Worm (Caenorhabditis elegans) whole organism, L1 larva: Measurements from ENCODE around the gene F54D5.4.

Source experiments
- C04F5.9 ChIP-seq: sonication (generic microtip); optimal IDR thresholded peaks from 2 replicates; lab custom pipeline; 2016; ENCODE audit warnings: missing genetic modification characterization, missing compliant biosample characterization
- C16A3.4 ChIP-seq: fragments of 150-350 bp; optimal IDR thresholded peaks from 2 replicates; lab custom pipeline; 2014; ENCODE audit warnings: missing biosample characterization, missing genetic modification characterization
- F16B12.6 ChIP-seq: fragments of 150-350 bp; optimal IDR thresholded peaks from 2 replicates; lab custom pipeline; 2014; ENCODE audit warnings: missing biosample characterization, missing genetic modification characterization
- Y116A8C.19 ChIP-seq: sonication (generic microtip); optimal IDR thresholded peaks from 2 replicates; lab custom pipeline; 2016; ENCODE audit warnings: missing compliant biosample characterization, missing genetic modification characterization, borderline replicate concordance
- aha-1 ChIP-seq: fragments of 150-350 bp; optimal IDR thresholded peaks from 2 replicates; lab custom pipeline; 2014; ENCODE audit warnings: missing biosample characterization, missing genetic modification characterization
- aly-2 ChIP-seq: fragments of 150-350 bp; optimal IDR thresholded peaks from 2 replicates; lab custom pipeline; 2014; ENCODE audit warnings: missing biosample characterization, missing genetic modification characterization
- ama-1 ChIP-seq: fragments of 150-350 bp; optimal IDR thresholded peaks from 2 replicates; lab custom pipeline; 2014
- blmp-1 ChIP-seq: fragments of 150-350 bp; optimal IDR thresholded peaks from 2 replicates; lab custom pipeline; 2014; ENCODE audit warnings: missing biosample characterization, missing genetic modification characterization
- ceh-82 ChIP-seq, 3 experiments: fragments of 150-350 bp in 1 of 3; sonication (generic microtip) in 2 of 3; optimal IDR thresholded peaks; 2 replicates each; lab custom pipeline; 2014 to 2017; ENCODE audit warnings: missing biosample characterization in 3 of 3, missing genetic modification characterization in 3 of 3
- ceh-88 ChIP-seq: fragments of 200-800 bp; sonication (Bioruptor generic); IDR thresholded peaks from 2 replicates; pipeline ENCODE4 v1.3.6; 2022; ENCODE audit warnings: missing genetic modification characterization, missing compliant biosample characterization
- dpl-1 ChIP-seq, 3 experiments: fragments of 150-350 bp in 2 of 3; sonication (generic microtip) in 1 of 3; optimal IDR thresholded peaks; 2 replicates each; lab custom pipeline; 2014 to 2017; ENCODE audit warnings: missing biosample characterization in 3 of 3, missing genetic modification characterization in 3 of 3, missing genetic modification reagents in 3 of 3
- efl-3 ChIP-seq: fragments of 200-800 bp; sonication (Bioruptor generic); optimal IDR thresholded peaks from 2 replicates; lab custom pipeline; 2018; ENCODE audit warnings: mild to moderate bottlenecking, missing genetic modification characterization, missing compliant biosample characterization
- egl-13 ChIP-seq: sonication (generic microtip); optimal IDR thresholded peaks from 2 replicates; lab custom pipeline; 2016; ENCODE audit warnings: missing genotype, missing genetic modification reagents, missing genetic modification characterization, missing compliant biosample characterization
- egl-27 ChIP-seq, 2 experiments: fragments of 150-350 bp in 1 of 2; sonication (generic microtip); optimal IDR thresholded peaks; 3 replicates each; lab custom pipeline; 2017 to 2018; ENCODE audit warnings: missing biosample characterization in 2 of 2, missing genetic modification characterization in 2 of 2, missing genetic modification reagents in 2 of 2
- elt-2 ChIP-seq: sonication (generic microtip); optimal IDR thresholded peaks from 2 replicates; lab custom pipeline; 2016; ENCODE audit warnings: missing genetic modification characterization, mild to moderate bottlenecking, inconsistent platforms, missing compliant biosample characterization, missing genetic modification reagents
- elt-3 ChIP-seq, 6 experiments: fragments of 150-350 bp in 1 of 6; sonication (generic microtip); optimal IDR thresholded peaks; 2 replicates each; lab custom pipeline; 2017 to 2018; ENCODE audit warnings: missing biosample characterization in 6 of 6, missing genetic modification characterization in 6 of 6, inconsistent platforms in 1 of 6
- ets-5 ChIP-seq: fragments of 200-800 bp; sonication (Bioruptor generic); IDR thresholded peaks from 2 replicates; pipeline ENCODE4 v1.3.6; 2022; ENCODE audit warnings: missing genetic modification characterization, missing compliant biosample characterization
- fkh-4 ChIP-seq: sonication (generic microtip); optimal IDR thresholded peaks from 2 replicates; lab custom pipeline; 2016; ENCODE audit warnings: missing compliant biosample characterization, missing genetic modification characterization, borderline replicate concordance
- fkh-8 ChIP-seq: sonication (generic microtip); optimal IDR thresholded peaks from 2 replicates; lab custom pipeline; 2016; ENCODE audit warnings: mild to moderate bottlenecking, missing genetic modification characterization, missing compliant biosample characterization
- grh-1 ChIP-seq: fragments of 200-800 bp; sonication (Bioruptor generic); IDR thresholded peaks from 2 replicates; pipeline ENCODE4 v1.3.6; 2022; ENCODE audit warnings: missing genetic modification reagents, missing genetic modification characterization, missing compliant biosample characterization
- hlh-17 ChIP-seq: fragments of 200-800 bp; sonication (Bioruptor generic); optimal IDR thresholded peaks from 2 replicates; lab custom pipeline; 2018; ENCODE audit warnings: missing genetic modification characterization, mild to moderate bottlenecking, missing compliant biosample characterization, moderate library complexity, borderline replicate concordance
- irx-1 ChIP-seq: sonication (generic microtip); optimal IDR thresholded peaks from 2 replicates; lab custom pipeline; 2016; ENCODE audit warnings: missing genetic modification characterization, missing compliant biosample characterization
- lin-14 ChIP-seq: fragments of 200-800 bp; sonication (Bioruptor generic); optimal IDR thresholded peaks from 2 replicates; lab custom pipeline; 2018; ENCODE audit warnings: mild to moderate bottlenecking, missing genetic modification characterization, moderate library complexity, missing compliant biosample characterization
- lin-15B ChIP-seq: fragments of 150-350 bp; sonication (generic microtip); optimal IDR thresholded peaks from 3 replicates; lab custom pipeline; 2014; ENCODE audit warnings: missing biosample characterization, missing genetic modification characterization
- lin-35 ChIP-seq, 2 experiments: fragments of 150-350 bp; optimal IDR thresholded peaks; 2 replicates each; lab custom pipeline; 2014; ENCODE audit warnings: missing biosample characterization in 2 of 2, missing genetic modification characterization in 2 of 2, missing genetic modification reagents in 2 of 2
- lin-39 ChIP-seq: fragments of 150-350 bp; optimal IDR thresholded peaks from 2 replicates; lab custom pipeline; 2014; ENCODE audit warnings: missing biosample characterization, missing genetic modification reagents, missing genetic modification characterization
- lsy-2 ChIP-seq, 2 experiments: fragments of 150-350 bp; optimal IDR thresholded peaks; 2 replicates each; lab custom pipeline; 2014; ENCODE audit warnings: missing biosample characterization in 2 of 2, missing genetic modification characterization in 2 of 2
- mab-9 ChIP-seq: fragments of 200-800 bp; sonication (Bioruptor generic); IDR thresholded peaks from 2 replicates; pipeline ENCODE4 v1.3.6; 2022; ENCODE audit warnings: missing genetic modification reagents, missing genetic modification characterization, missing compliant biosample characterization
- mdl-1 ChIP-seq, 2 experiments: fragments of 150-350 bp; optimal IDR thresholded peaks; 2 replicates each; lab custom pipeline; 2014 to 2017; ENCODE audit warnings: missing biosample characterization in 2 of 2, missing genetic modification characterization in 2 of 2, inconsistent platforms in 1 of 2
- nhr-11 ChIP-seq: fragments of 150-350 bp; optimal IDR thresholded peaks from 2 replicates; lab custom pipeline; 2014; ENCODE audit warnings: missing biosample characterization, missing genetic modification characterization
- nhr-12 ChIP-seq: sonication (generic microtip); optimal IDR thresholded peaks from 2 replicates; lab custom pipeline; 2017; ENCODE audit warnings: missing biosample characterization, missing genetic modification characterization
- nhr-19 ChIP-seq: fragments of 200-800 bp; sonication (Bioruptor generic); conservative IDR thresholded peaks from 2 replicates; pipeline ENCODE4 v1.3.6; 2022; ENCODE audit warnings: missing genetic modification characterization, missing compliant biosample characterization
- nhr-20 ChIP-seq: sonication (generic microtip); optimal IDR thresholded peaks from 2 replicates; lab custom pipeline; 2016; ENCODE audit warnings: mild to moderate bottlenecking, missing genetic modification characterization, missing compliant biosample characterization
- nhr-237 ChIP-seq: fragments of 150-350 bp; optimal IDR thresholded peaks from 2 replicates; lab custom pipeline; 2014; ENCODE audit warnings: missing biosample characterization, missing genetic modification characterization
- nhr-28 ChIP-seq: fragments of 150-350 bp; optimal IDR thresholded peaks from 2 replicates; lab custom pipeline; 2014; ENCODE audit warnings: missing biosample characterization, missing genetic modification characterization
- nhr-47 ChIP-seq: sonication (generic microtip); optimal IDR thresholded peaks from 2 replicates; lab custom pipeline; 2016; ENCODE audit warnings: mild to moderate bottlenecking, missing genetic modification characterization, moderate library complexity, missing compliant biosample characterization
- nhr-76 ChIP-seq: sonication (generic microtip); optimal IDR thresholded peaks from 2 replicates; lab custom pipeline; 2017; ENCODE audit warnings: missing biosample characterization, missing genetic modification characterization
- nhr-90 ChIP-seq: sonication (generic microtip); optimal IDR thresholded peaks from 2 replicates; lab custom pipeline; 2016; ENCODE audit warnings: mild to moderate bottlenecking, missing genetic modification characterization, missing compliant biosample characterization; ENCODE audit not compliant: poor library complexity
- pqm-1 ChIP-seq: sonication (generic microtip); optimal IDR thresholded peaks from 3 replicates; lab custom pipeline; 2017; ENCODE audit warnings: missing biosample characterization, missing genetic modification characterization
- snpc-4 ChIP-seq: fragments of 150-350 bp; optimal IDR thresholded peaks from 2 replicates; lab custom pipeline; 2014; ENCODE audit warnings: missing biosample characterization, missing genetic modification characterization
- snu-23 ChIP-seq: sonication (generic microtip); optimal IDR thresholded peaks from 2 replicates; lab custom pipeline; 2016; ENCODE audit warnings: missing genetic modification characterization, missing compliant biosample characterization
- sox-4 ChIP-seq: sonication (generic microtip); optimal IDR thresholded peaks from 2 replicates; lab custom pipeline; 2016; ENCODE audit warnings: missing genetic modification characterization, missing compliant biosample characterization
- sptf-1 ChIP-seq: fragments of 150-350 bp; optimal IDR thresholded peaks from 2 replicates; lab custom pipeline; 2014; ENCODE audit warnings: missing biosample characterization, missing genetic modification characterization
- sup-37 ChIP-seq: fragments of 200-800 bp; sonication (Bioruptor generic); optimal IDR thresholded peaks from 2 replicates; lab custom pipeline; 2018; ENCODE audit warnings: mild to moderate bottlenecking, missing genetic modification characterization, missing compliant biosample characterization
- swsn-7 ChIP-seq: sonication (generic microtip); optimal IDR thresholded peaks from 2 replicates; lab custom pipeline; 2016; ENCODE audit warnings: missing genetic modification characterization, missing compliant biosample characterization
- tbx-2 ChIP-seq: sonication (generic microtip); optimal IDR thresholded peaks from 2 replicates; lab custom pipeline; 2016; ENCODE audit warnings: missing genetic modification characterization, missing compliant biosample characterization
- unc-130 ChIP-seq: fragments of 150-350 bp; optimal IDR thresholded peaks from 2 replicates; lab custom pipeline; 2017; ENCODE audit warnings: missing biosample characterization, missing genetic modification characterization, inconsistent platforms
- unc-30 ChIP-seq: sonication (generic microtip); optimal IDR thresholded peaks from 2 replicates; lab custom pipeline; 2017; ENCODE audit warnings: missing biosample characterization, missing genetic modification characterization
- unc-62 ChIP-seq: fragments of 150-350 bp; optimal IDR thresholded peaks from 2 replicates; lab custom pipeline; 2014; ENCODE audit warnings: missing biosample characterization, missing genetic modification reagents, missing genetic modification characterization
- vab-15 ChIP-seq: sonication (generic microtip); optimal IDR thresholded peaks from 2 replicates; lab custom pipeline; 2017; ENCODE audit warnings: missing genotype, mild to moderate bottlenecking, missing genetic modification characterization, missing compliant biosample characterization
- xbp-1 ChIP-seq: sonication (generic microtip); optimal IDR thresholded peaks from 2 replicates; lab custom pipeline; 2016; ENCODE audit warnings: missing genetic modification characterization, missing compliant biosample characterization
- zag-1 ChIP-seq: fragments of 150-350 bp; optimal IDR thresholded peaks from 2 replicates; lab custom pipeline; 2014; ENCODE audit warnings: missing biosample characterization, missing genetic modification characterization
- ztf-11 ChIP-seq, 2 experiments: sonication (generic microtip); optimal IDR thresholded peaks; 2 replicates each; lab custom pipeline; 2016 to 2017; ENCODE audit warnings: missing genetic modification characterization in 2 of 2, missing biosample characterization in 1 of 2, missing compliant biosample characterization in 1 of 2
- ztf-4 ChIP-seq: fragments of 150-350 bp; optimal IDR thresholded peaks from 2 replicates; lab custom pipeline; 2014; ENCODE audit warnings: missing biosample characterization, missing genetic modification characterization

F54D5.4 gene

ce11 chrII:11619171-11619570 lies 49.6 kb downstream of the F54D5.4 start (continued):
- TF ChIP-seq unc-130 (tag; lab: Kevin White, UChicago) (peak; percentile 50), mdl-1 (tag; optimal IDR thresholded peaks at IDR 0.05; lab: Kevin White, UChicago) (peak in 1 of 2 experiments; percentile 47), C04F5.9 (tag; lab: Kevin White, UChicago) (no peak), sup-37 (no peak), ztf-11 (tag; optimal IDR thresholded peaks at IDR 0.05; lab: Kevin White, UChicago) (no peak), lin-14 (peak; percentile 83), nhr-20 (tag; lab: Kevin White, UChicago) (peak; percentile 63), elt-2 (tag; lab: Kevin White, UChicago) (peak; percentile 77), unc-62 (GFP tag; lab: Kevin White, UChicago) (no peak), ztf-4 (tag; lab: Kevin White, UChicago) (no peak), lsy-2 (tag; optimal IDR thresholded peaks at IDR 0.05; lab: Kevin White, UChicago) (peak; percentile 18 to 39), elt-3 (tag; optimal IDR thresholded peaks at IDR 0.05; lab: Kevin White, UChicago) (peak in 5 of 6 experiments; percentile 16 to 63 (median 55)), tbx-2 (tag; lab: Kevin White, UChicago) (peak; percentile 34), ceh-82 (tag; optimal IDR thresholded peaks at IDR 0.05; lab: Kevin White, UChicago) (peak in 1 of 3 experiments; percentile 32), lin-39 (tag; lab: Kevin White, UChicago) (no peak), ets-5 (GFP tag; lab: Robert Waterston, UW) (no peak), unc-30 (no peak), ama-1 (no peak), mab-9 (no peak), blmp-1 (peak; percentile 66), zag-1 (tag; lab: Kevin White, UChicago) (no peak), efl-3 (GFP tag; lab: Kevin White, UChicago) (no peak), lin-35 (GFP tag; optimal IDR thresholded peaks at IDR 0.05; lab: Kevin White, UChicago) (peak; percentile 17 to 65), F16B12.6 (tag; lab: Kevin White, UChicago) (no peak), sptf-1 (tag; lab: Kevin White, UChicago) (no peak), swsn-7 (tag; lab: Kevin White, UChicago) (no peak), Y116A8C.19 (no peak), nhr-12 (tag; lab: Kevin White, UChicago) (no peak), snu-23 (GFP tag; lab: Kevin White, UChicago) (peak; percentile 56), nhr-47 (tag; lab: Kevin White, UChicago) (no peak), fkh-8 (tag; lab: Kevin White, UChicago) (no peak), fkh-4 (tag; lab: Kevin White, UChicago) (no peak), sox-4 (no peak), lin-15B (tag; lab: Kevin White, UChicago) (no peak), C16A3.4 (no peak), nhr-11 (no peak), xbp-1 (peak; percentile 11), egl-13 (tag; lab: Kevin White, UChicago) (no peak), nhr-90 (peak; percentile 24), nhr-19 (GFP tag; lab: Robert Waterston, UW) (no peak), egl-27 (tag; optimal IDR thresholded peaks at IDR 0.05; lab: Kevin White, UChicago) (no peak), nhr-76 (tag; lab: Kevin White, UChicago) (peak; percentile 62), aly-2 (tag; lab: Kevin White, UChicago) (peak; percentile 52), dpl-1 (GFP tag; optimal IDR thresholded peaks at IDR 0.05; lab: Kevin White, UChicago) (no peak), aha-1 (tag; lab: Kevin White, UChicago) (no peak), vab-15 (tag; lab: Kevin White, UChicago) (no peak), nhr-28 (tag; lab: Kevin White, UChicago) (no peak), nhr-237 (no peak), pqm-1 (tag; lab: Kevin White, UChicago) (no peak), ceh-88 (no peak), grh-1 (GFP tag; lab: Robert Waterston, UW) (no peak), hlh-17 (GFP tag; lab: Kevin White, UChicago) (no peak), irx-1 (no peak), snpc-4 (tag; lab: Kevin White, UChicago) (peak; percentile 16)
